Worm (Caenorhabditis elegans) whole organism, L4 larva: ENCODE data around the gene F42A9.8.

Source experiments
- F44E2.7 ChIP-seq: fragments of 200-800 bp; sonication (Bioruptor generic); IDR thresholded peaks from 2 replicates; pipeline ENCODE4 v2.1.2; 2022; ENCODE audit warnings: missing genetic modification characterization, missing compliant biosample characterization
- R02D3.7 ChIP-seq: fragments of 150-350 bp; sonication (generic microtip); optimal IDR thresholded peaks from 3 replicates; lab custom pipeline; 2014; ENCODE audit warnings: missing biosample characterization, missing genetic modification characterization
- T20F7.1 ChIP-seq: fragments of 200-800 bp; sonication (Bioruptor generic); optimal IDR thresholded peaks from 2 replicates; lab custom pipeline; 2018; ENCODE audit warnings: mild to moderate bottlenecking, missing genetic modification characterization, missing compliant biosample characterization
- ZK337.2 ChIP-seq: fragments of 200-800 bp; sonication (Bioruptor generic); IDR thresholded peaks from 2 replicates; pipeline ENCODE4 v1.3.6; 2022; ENCODE audit warnings: missing genetic modification reagents, missing genetic modification characterization, missing compliant biosample characterization
- ZK546.5 ChIP-seq, 2 experiments: sonication (generic microtip); optimal IDR thresholded peaks; 2 replicates each; lab custom pipeline; 2017; ENCODE audit warnings: missing biosample characterization in 2 of 2, missing genetic modification characterization in 2 of 2
- aha-1 ChIP-seq: fragments of 150-350 bp; peaks from one replicate; lab custom pipeline; 2014; ENCODE audit warnings: missing biosample characterization, missing genetic modification characterization
- ama-1 ChIP-seq: fragments of 150-350 bp; optimal IDR thresholded peaks from 2 replicates; lab custom pipeline; 2014; ENCODE audit warnings: inconsistent platforms, mixed read lengths
- attf-4 ChIP-seq: sonication (generic microtip); optimal IDR thresholded peaks from 3 replicates; lab custom pipeline; 2017; ENCODE audit warnings: missing biosample characterization, missing genetic modification characterization
- ceh-20 ChIP-seq: fragments of 200-800 bp; sonication (Bioruptor generic); IDR thresholded peaks from 2 replicates; pipeline ENCODE4 v1.3.6; 2022; ENCODE audit warnings: missing genetic modification reagents, missing genetic modification characterization, missing compliant biosample characterization
- ceh-32 ChIP-seq: sonication (generic microtip); optimal IDR thresholded peaks from 2 replicates; lab custom pipeline; 2016; ENCODE audit warnings: mild to moderate bottlenecking, missing genetic modification characterization, missing compliant biosample characterization; ENCODE audit not compliant: poor library complexity
- ceh-44 ChIP-seq: fragments of 200-800 bp; sonication (Bioruptor generic); IDR thresholded peaks from 2 replicates; pipeline ENCODE4 v1.3.6; 2022; ENCODE audit warnings: missing genetic modification reagents, missing genetic modification characterization, missing compliant biosample characterization
- daf-16 ChIP-seq, 3 experiments: sonication (generic microtip); optimal IDR thresholded peaks; 2 replicates each; lab custom pipeline; 2016 to 2017; ENCODE audit warnings: missing genetic modification characterization in 3 of 3, missing genetic modification reagents in 3 of 3, mild to moderate bottlenecking in 2 of 3, missing compliant biosample characterization in 2 of 3, missing biosample characterization in 1 of 3, moderate library complexity in 1 of 3
- daf-19 ChIP-seq: fragments of 200-800 bp; sonication (Bioruptor generic); conservative IDR thresholded peaks from 2 replicates; pipeline ENCODE4 v1.3.6; 2022; ENCODE audit warnings: missing genetic modification characterization, missing compliant biosample characterization
- daf-8 ChIP-seq: fragments of 200-800 bp; sonication (Bioruptor generic); IDR thresholded peaks from 2 replicates; pipeline ENCODE4 v1.3.6; 2022; ENCODE audit warnings: missing genetic modification characterization, missing compliant biosample characterization
- dmd-6 ChIP-seq: fragments of 200-800 bp; sonication (Bioruptor generic); IDR thresholded peaks from 2 replicates; pipeline ENCODE4 v1.3.6; 2022; ENCODE audit warnings: missing genetic modification reagents, missing genetic modification characterization, missing compliant biosample characterization
- dmd-9 ChIP-seq: fragments of 200-800 bp; sonication (Bioruptor generic); IDR thresholded peaks from 2 replicates; pipeline ENCODE4 v1.3.6; 2022; ENCODE audit warnings: missing genetic modification reagents, missing genetic modification characterization, missing compliant biosample characterization
- dve-1 ChIP-seq: sonication (generic microtip); optimal IDR thresholded peaks from 2 replicates; lab custom pipeline; 2017; ENCODE audit warnings: antibody characterized with exemption, mild to moderate bottlenecking, missing genetic modification characterization, missing compliant biosample characterization; ENCODE audit not compliant: insufficient read depth
- egl-27 ChIP-seq: sonication (generic microtip); optimal IDR thresholded peaks from 3 replicates; lab custom pipeline; 2017; ENCODE audit warnings: missing biosample characterization, missing genetic modification reagents, missing genetic modification characterization
- fkh-10 ChIP-seq: fragments of 150-350 bp; optimal IDR thresholded peaks from 2 replicates; lab custom pipeline; 2014; ENCODE audit warnings: missing biosample characterization, missing genetic modification reagents, missing genetic modification characterization
- hif-1 ChIP-seq, 2 experiments: sonication (generic microtip); optimal IDR thresholded peaks; 2 replicates each; lab custom pipeline; 2016 to 2017; ENCODE audit warnings: missing compliant biosample characterization in 2 of 2, missing genetic modification characterization in 2 of 2, missing genetic modification reagents in 2 of 2, missing genotype in 2 of 2, mild to moderate bottlenecking in 1 of 2
- hlh-11 ChIP-seq: fragments of 200-800 bp; sonication (Bioruptor generic); optimal IDR thresholded peaks from 2 replicates; lab custom pipeline; 2018; ENCODE audit warnings: mild to moderate bottlenecking, missing genetic modification characterization, missing compliant biosample characterization
- hlh-30 ChIP-seq: sonication (generic microtip); optimal IDR thresholded peaks from 2 replicates; lab custom pipeline; 2017; ENCODE audit warnings: antibody characterized with exemption, mild to moderate bottlenecking, missing genetic modification characterization, missing compliant biosample characterization; ENCODE audit not compliant: insufficient read depth
- jun-1 ChIP-seq: fragments of 150-350 bp; optimal IDR thresholded peaks from 2 replicates; lab custom pipeline; 2014; ENCODE audit warnings: missing biosample characterization, missing genetic modification reagents, missing genetic modification characterization
- lin-1 ChIP-seq: fragments of 200-800 bp; sonication (Bioruptor generic); IDR thresholded peaks from 2 replicates; pipeline ENCODE4 v1.3.6; 2022; ENCODE audit warnings: missing genetic modification reagents, missing genetic modification characterization, missing compliant biosample characterization
- madf-5 ChIP-seq, 2 experiments: fragments of 200-800 bp; sonication (Bioruptor generic); IDR thresholded peaks; 2 replicates each; pipeline ENCODE4 v1.3.6; 2022; ENCODE audit warnings: missing compliant biosample characterization in 2 of 2, missing genetic modification characterization in 2 of 2
- mxl-2 ChIP-seq: fragments of 200-800 bp; sonication (Bioruptor generic); conservative IDR thresholded peaks from 2 replicates; pipeline ENCODE4 v1.3.6; 2022; ENCODE audit warnings: missing genetic modification reagents, missing genetic modification characterization, missing compliant biosample characterization
- mxl-3 ChIP-seq: fragments of 200-800 bp; sonication (Bioruptor generic); optimal IDR thresholded peaks from 2 replicates; lab custom pipeline; 2018; ENCODE audit warnings: mild to moderate bottlenecking, missing genetic modification characterization, missing compliant biosample characterization
- nhr-10 ChIP-seq: fragments of 150-350 bp; optimal IDR thresholded peaks from 2 replicates; lab custom pipeline; 2014; ENCODE audit warnings: missing biosample characterization, missing genetic modification characterization
- nhr-102 ChIP-seq: sonication (generic microtip); optimal IDR thresholded peaks from 2 replicates; lab custom pipeline; 2016; ENCODE audit warnings: mild to moderate bottlenecking, missing genetic modification characterization, moderate library complexity, missing compliant biosample characterization
- nhr-28 ChIP-seq: fragments of 150-350 bp; optimal IDR thresholded peaks from 2 replicates; lab custom pipeline; 2014; ENCODE audit warnings: missing biosample characterization, missing genetic modification characterization
- nhr-76 ChIP-seq: fragments of 150-350 bp; optimal IDR thresholded peaks from 2 replicates; lab custom pipeline; 2014; ENCODE audit warnings: missing biosample characterization, missing genetic modification characterization
- pha-4 ChIP-seq, 2 experiments: fragments of 150-350 bp in 1 of 2; fragments of 200-800 bp in 1 of 2; sonication (Bioruptor generic) in 1 of 2; IDR thresholded peaks in 1 of 2; optimal IDR thresholded peaks in 1 of 2; 2 replicates each; pipeline versions ENCODE4 v1.3.6 to Lab custom; 2014 to 2022; ENCODE audit warnings: missing genetic modification characterization in 2 of 2, missing genetic modification reagents in 2 of 2, missing biosample characterization in 1 of 2, missing compliant biosample characterization in 1 of 2
- saeg-2 ChIP-seq: fragments of 200-800 bp; sonication (Bioruptor generic); IDR thresholded peaks from 2 replicates; pipeline ENCODE4 v1.3.6; 2022; ENCODE audit warnings: missing genetic modification reagents, missing genetic modification characterization, missing compliant biosample characterization
- set-16 ChIP-seq: fragments of 200-800 bp; sonication (Bioruptor generic); IDR thresholded peaks from 2 replicates; pipeline ENCODE4 v1.3.6; 2022; ENCODE audit warnings: missing genetic modification reagents, missing genetic modification characterization, missing compliant biosample characterization
- snpc-1.2 ChIP-seq: fragments of 200-800 bp; sonication (Bioruptor generic); IDR thresholded peaks from 2 replicates; pipeline ENCODE4 v1.3.6; 2022; ENCODE audit warnings: missing genetic modification reagents, missing genetic modification characterization, missing compliant biosample characterization
- spr-3 ChIP-seq: fragments of 200-800 bp; sonication (Bioruptor generic); optimal IDR thresholded peaks from 2 replicates; lab custom pipeline; 2018; ENCODE audit warnings: mild to moderate bottlenecking, missing genetic modification characterization, missing compliant biosample characterization
- tra-1 ChIP-seq: fragments of 200-800 bp; sonication (Bioruptor generic); IDR thresholded peaks from 2 replicates; pipeline ENCODE4 v1.3.6; 2022; ENCODE audit warnings: missing genetic modification reagents, missing genetic modification characterization, missing compliant biosample characterization
- unc-62 ChIP-seq, 3 experiments: fragments of 150-350 bp in 1 of 3; sonication (generic microtip); optimal IDR thresholded peaks in 2 of 3; peaks in 1 of 3; 1 replicate in 1 of 3; 2 replicates in 2 of 3; lab custom pipeline; 2014 to 2017; ENCODE audit warnings: missing biosample characterization in 3 of 3, missing genetic modification characterization in 3 of 3, missing genetic modification reagents in 3 of 3, missing genotype in 1 of 3
- zfp-3 ChIP-seq: fragments of 200-800 bp; sonication (Bioruptor generic); conservative IDR thresholded peaks from 2 replicates; pipeline ENCODE4 v1.3.6; 2022; ENCODE audit warnings: missing genetic modification reagents, missing genetic modification characterization, missing compliant biosample characterization
- zip-11 ChIP-seq: fragments of 200-800 bp; sonication (Bioruptor generic); IDR thresholded peaks from 2 replicates; pipeline ENCODE4 v1.3.6; 2022; ENCODE audit warnings: missing genetic modification characterization, missing compliant biosample characterization

The F42A9.8 gene

ce11 chrIV:8651835-8652234 is 33.2 kb upstream of the F42A9.8 start, which contains the start of gene C49C8.8:
C49C8.8 (plus strand) TSS chrIV:8652135.
- no peak for TF ChIP-seq madf-5 (GFP tag; IDR thresholded peaks at IDR 0.05; lab: Robert Waterston, UW)
- no peak for TF ChIP-seq zfp-3 (GFP tag; lab: Robert Waterston, UW)
- TF ChIP-seq ceh-20, result no peak
- no peak for TF ChIP-seq ceh-44 (GFP tag; lab: Robert Waterston, UW)
- no peak for TF ChIP-seq ceh-32 (tag; lab: Kevin White, UChicago)
- TF ChIP-seq ama-1 (lab: Kevin White, UChicago), result no peak
- no peak for TF ChIP-seq hlh-11 (tag; lab: Kevin White, UChicago)
- no peak for TF ChIP-seq lin-1 (GFP tag; lab: Robert Waterston, UW)
- no peak for TF ChIP-seq hif-1 (tag; optimal IDR thresholded peaks at IDR 0.05; lab: Kevin White, UChicago)
- TF ChIP-seq snpc-1.2, result no peak
- no peak for TF ChIP-seq nhr-76 (tag; lab: Kevin White, UChicago)
- no peak for TF ChIP-seq nhr-10 (tag; lab: Kevin White, UChicago)
- TF ChIP-seq F44E2.7 (GFP tag; lab: Robert Waterston, UW), result no peak
- no peak for TF ChIP-seq daf-8
- TF ChIP-seq zip-11 (GFP tag; lab: Robert Waterston, UW), result no peak

- TF ChIP-seq T20F7.1 (GFP tag; lab: Kevin White, UChicago) (peak; percentile 28), ZK546.5 (tag; optimal IDR thresholded peaks at IDR 0.05; lab: Kevin White, UChicago) (no peak), tra-1 (GFP tag; lab: Robert Waterston, UW) (no peak), aha-1 (tag; lab: Kevin White, UChicago) (peak; percentile 57), saeg-2 (GFP tag; lab: Robert Waterston, UW) (no peak), mxl-2 (GFP tag; lab: Robert Waterston, UW) (no peak), hif-1 (tag; optimal IDR thresholded peaks at IDR 0.05; lab: Kevin White, UChicago) (no peak), dve-1 (tag; lab: Kevin White, UChicago) (peak; percentile 56), spr-3 (GFP tag; lab: Kevin White, UChicago) (no peak), nhr-28 (tag; lab: Kevin White, UChicago) (peak; percentile 22), dmd-6 (GFP tag; lab: Robert Waterston, UW) (peak; percentile 10; the same call in 1 of the 2 replicates), mxl-3 (GFP tag; lab: Kevin White, UChicago) (no peak), ZK337.2 (GFP tag; lab: Robert Waterston, UW) (no peak), daf-16 (GFP tag; optimal IDR thresholded peaks at IDR 0.05; lab: Kevin White, UChicago) (no peak), daf-16 (tag; optimal IDR thresholded peaks at IDR 0.05; lab: Kevin White, UChicago) (peak; percentile 66), hlh-11 (tag; lab: Kevin White, UChicago) (peak; percentile 51), unc-62 (GFP tag; optimal IDR thresholded peaks at IDR 0.05 in 1 of 2; lab: Kevin White, UChicago) (peak in 1 of 2 experiments; percentile 81), unc-62 (tag; optimal IDR thresholded peaks at IDR 0.05; lab: Kevin White, UChicago) (no peak)
Observed at ce11 chrIV:8650696-8651095, 32.1 kb upstream of the F42A9.8 start, which contains the start of gene C49C8.2. C49C8.2 (plus strand) TSS chrIV:8651088.

- TF ChIP-seq dmd-9, result no peak
- TF ChIP-seq fkh-10 (GFP tag; lab: Kevin White, UChicago), result no peak
- no peak for TF ChIP-seq hlh-30 (tag; lab: Kevin White, UChicago)
- no peak for TF ChIP-seq pha-4 (GFP tag; IDR thresholded peaks at IDR 0.05; lab: Robert Waterston, UW)
- no peak for TF ChIP-seq pha-4 (tag; optimal IDR thresholded peaks at IDR 0.05; lab: Kevin White, UChicago)
- TF ChIP-seq unc-62 (GFP tag; optimal IDR thresholded peaks at IDR 0.05 in 1 of 2; lab: Kevin White, UChicago), result no peak
- TF ChIP-seq unc-62 (tag; optimal IDR thresholded peaks at IDR 0.05; lab: Kevin White, UChicago), result no peak
- TF ChIP-seq attf-4 (tag; lab: Kevin White, UChicago), result no peak
- TF ChIP-seq set-16, result no peak
- TF ChIP-seq egl-27, result no peak
- no peak for TF ChIP-seq nhr-102 (tag; lab: Kevin White, UChicago)
- TF ChIP-seq R02D3.7 (tag; lab: Kevin White, UChicago), result no peak
- TF ChIP-seq daf-19, result no peak
- no peak for TF ChIP-seq snpc-1.2
- TF ChIP-seq jun-1, result no peak
Observed at ce11 chrIV:8648502-8648901, 29.9 kb upstream of the F42A9.8 start, which contains the start of gene cyp-33E1. cyp-33E1 (minus strand) TSS chrIV:8648602.
